Worm (Caenorhabditis elegans) whole organism, L4/young adult: ENCODE data around the gene srlf-1.

Experiments
- dao-5 ChIP-seq: sonication (generic microtip); optimal IDR thresholded peaks from 2 replicates; lab custom pipeline; 2016; ENCODE audit warnings: missing genotype, missing genetic modification characterization, moderate library complexity, missing compliant biosample characterization
- him-1 ChIP-seq: sonication (generic microtip); optimal IDR thresholded peaks from 2 replicates; lab custom pipeline; 2016; ENCODE audit warnings: missing genotype, missing genetic modification reagents, missing genetic modification characterization, missing compliant biosample characterization

DNA sequence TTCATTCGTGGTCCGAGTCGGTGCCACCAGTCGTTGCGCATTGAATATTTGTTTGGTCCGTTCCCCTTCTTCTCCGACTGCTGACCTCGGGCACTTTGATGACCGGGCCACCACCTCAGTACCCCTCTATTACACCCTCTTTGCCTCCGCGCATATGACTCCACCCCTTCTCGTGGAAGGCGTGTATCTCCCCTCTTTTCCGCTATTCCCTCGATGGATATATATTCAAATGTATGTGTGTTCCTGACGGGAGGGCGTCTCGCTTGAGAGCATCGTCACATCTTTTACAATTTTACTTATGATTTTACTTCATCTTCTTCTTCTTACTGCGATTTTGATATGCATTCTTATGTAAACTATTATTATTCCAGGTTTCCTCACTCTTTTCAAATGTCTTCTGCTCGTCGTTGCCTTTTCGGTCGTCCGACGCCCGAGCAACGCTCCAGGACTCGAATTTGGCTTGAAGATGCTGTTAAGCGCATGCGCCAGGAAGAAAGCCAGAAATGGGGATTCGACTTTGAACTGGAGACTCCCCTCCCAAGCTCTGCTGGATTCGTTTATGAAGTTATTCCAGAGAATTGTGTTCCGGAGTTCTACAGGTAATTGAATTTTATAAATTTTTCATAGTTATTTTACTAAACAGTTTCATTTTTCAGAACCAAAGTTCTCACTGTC is 20.6 kb downstream of the srlf-1 start, which contains the start of gene cki-1:
- no peak for TF ChIP-seq him-1
- TF ChIP-seq dao-5: no peak
